Fruit fly (Drosophila melanogaster): Measurements from ENCODE around the gene ema.

Gene ema

DNA sequence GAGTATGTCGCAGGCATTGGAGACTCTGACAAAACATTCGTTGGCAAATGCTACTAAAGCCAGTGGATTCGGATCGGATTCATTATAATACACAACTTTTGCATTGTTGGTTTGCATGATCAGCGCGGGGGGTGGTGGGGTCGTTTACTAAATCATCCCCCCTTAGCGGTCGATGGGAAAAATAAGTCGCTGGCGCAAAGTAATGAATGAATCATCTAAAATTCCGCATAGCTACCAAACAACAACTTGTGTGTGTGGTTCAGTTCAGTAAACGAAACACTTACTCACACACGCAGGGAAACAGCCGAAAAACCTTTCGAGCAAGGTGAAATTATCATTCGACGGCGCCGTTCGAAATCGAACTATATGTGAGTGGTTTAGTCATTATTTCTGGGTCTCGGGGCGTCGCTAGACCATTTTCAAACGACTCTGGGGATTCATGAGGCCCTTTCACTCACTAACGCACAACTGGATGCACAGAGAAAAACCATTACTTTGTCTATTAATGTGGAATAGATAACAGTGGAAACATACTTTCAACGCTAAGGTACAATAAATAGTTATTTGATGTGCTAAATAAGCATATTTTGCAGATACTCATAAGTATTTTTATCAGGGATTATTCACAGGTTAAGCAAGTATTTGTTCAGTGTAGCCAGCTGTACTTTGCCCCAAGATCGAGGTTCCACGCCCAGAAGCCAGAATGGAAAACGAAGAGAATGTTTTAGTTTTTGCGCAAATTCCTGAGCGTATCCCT, 7.1 kb upstream of the ema start (continued):
- peak; percentile 46 for TF ChIP-seq D19A (tag; optimal IDR thresholded peaks at IDR 0.05)
- TF ChIP-seq CG33557 (GFP tag; optimal IDR thresholded peaks at IDR 0.05) = no peak
- TF ChIP-seq CG14710 (tag; optimal IDR thresholded peaks at IDR 0.05) = peak; percentile 54
- no peak for TF ChIP-seq CG31388 (GFP tag; optimal IDR thresholded peaks at IDR 0.05)

DNA sequence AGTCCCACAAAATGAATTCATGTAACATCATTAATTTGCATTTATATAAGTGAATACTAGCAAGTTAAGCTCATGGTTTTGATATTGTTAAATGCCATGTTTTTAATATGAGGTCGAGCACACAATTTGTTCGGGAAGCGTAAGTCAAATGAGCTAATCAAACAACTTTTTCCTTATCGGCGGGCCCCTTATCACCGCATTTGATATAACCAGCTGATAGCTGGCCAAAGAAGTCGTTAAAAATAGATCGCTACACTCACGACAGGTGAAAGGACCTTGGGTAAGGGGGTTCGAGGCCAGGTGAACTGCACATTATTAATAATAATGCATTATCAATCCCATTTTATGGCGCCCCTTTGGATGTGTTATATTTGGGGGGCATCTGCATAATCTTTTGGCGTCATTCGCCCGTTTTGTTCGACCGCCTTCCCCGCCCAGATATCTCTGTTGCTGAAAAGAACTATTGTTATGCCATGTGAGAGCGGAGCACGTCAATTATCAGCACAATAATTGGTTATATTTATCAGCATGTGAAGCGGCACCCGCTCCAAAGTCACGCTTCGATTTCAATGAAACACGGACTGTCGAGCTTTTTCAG, 6.1 kb upstream of the ema start:
- TF ChIP-seq tna (GFP tag; IDR thresholded peaks at IDR 0.05; ENCODE audit: partially characterized antibody) (no peak), Abd-B (GFP tag; optimal IDR thresholded peaks at IDR 0.05) (no peak), twi (tag; optimal IDR thresholded peaks at IDR 0.05) (no peak), gcm (GFP tag; optimal IDR thresholded peaks at IDR 0.05) (no peak), CG17612 (GFP tag; IDR thresholded peaks at IDR 0.05) (no peak), mirr (GFP tag; optimal IDR thresholded peaks at IDR 0.05) (peak; percentile 35), CG32532 (GFP tag; IDR thresholded peaks at IDR 0.05) (no peak), exex (tag; optimal IDR thresholded peaks at IDR 0.05) (peak; percentile 75), ham (GFP tag; IDR thresholded peaks at IDR 0.05) (no peak), sens (GFP tag) (peak; percentile 73), Rx (GFP tag; IDR thresholded peaks at IDR 0.05) (no peak), da (GFP tag; optimal IDR thresholded peaks at IDR 0.05) (no peak), shn (GFP tag; optimal IDR thresholded peaks at IDR 0.05) (no peak), gsb (GFP tag; IDR thresholded peaks at IDR 0.05) (no peak), nerfin-2 (GFP tag; IDR thresholded peaks at IDR 0.05; ENCODE audit: partially characterized antibody) (no peak), psq (GFP tag; optimal IDR thresholded peaks at IDR 0.05) (no peak), ci (GFP tag; IDR thresholded peaks at IDR 0.05) (no peak), lab (GFP tag; optimal IDR thresholded peaks at IDR 0.05) (peak; percentile 19), HLHmδ (GFP tag; optimal IDR thresholded peaks at IDR 0.05) (no peak), hb (GFP tag; IDR thresholded peaks at IDR 0.05; ENCODE audit: partially characterized antibody) (no peak), grn (GFP tag; optimal IDR thresholded peaks at IDR 0.05) (peak; percentile 74), p53 (GFP tag; optimal IDR thresholded peaks at IDR 0.05) (no peak), otp (GFP tag; IDR thresholded peaks at IDR 0.05) (no peak), zfh1 (GFP tag; IDR thresholded peaks at IDR 0.05) (no peak), Hr51 (GFP tag; optimal IDR thresholded peaks at IDR 0.05) (no peak), chinmo (GFP tag; IDR thresholded peaks at IDR 0.05; ENCODE audit: partially characterized antibody) (0 out of 4 replicates have a peak, but pooled peaks have one; percentile 69), CG18262 (tag; optimal IDR thresholded peaks at IDR 0.05) (no peak), CG9876 (GFP tag; optimal IDR thresholded peaks at IDR 0.05) (no peak), CG17802 (tag; optimal IDR thresholded peaks at IDR 0.05) (no peak), Bgb (GFP tag; IDR thresholded peaks at IDR 0.05; ENCODE audit: partially characterized antibody) (no peak), tap (tag; optimal IDR thresholded peaks at IDR 0.05) (no peak), CG2199 (GFP tag; IDR thresholded peaks at IDR 0.05) (0 out of 3 replicates have a peak, but pooled peaks have one; percentile 20), CG34376 (GFP tag; optimal IDR thresholded peaks at IDR 0.05) (peak; percentile 10), MTF-1 (GFP tag; optimal IDR thresholded peaks at IDR 0.05; ENCODE audit: borderline replicate concordance) (no peak), CG4730 (GFP tag; IDR thresholded peaks at IDR 0.05) (no peak), dm (GFP tag; optimal IDR thresholded peaks at IDR 0.05) (no peak), Pdp1 (GFP tag; optimal IDR thresholded peaks at IDR 0.05) (peak in 1 of 2 experiments; percentile 51), CG12769 (tag; optimal IDR thresholded peaks at IDR 0.05) (no peak), knrl (GFP tag; IDR thresholded peaks at IDR 0.05; ENCODE audit: partially characterized antibody) (no peak), sug (tag; optimal IDR thresholded peaks at IDR 0.05) (peak; percentile 51), CG34224 (GFP tag; IDR thresholded peaks at IDR 0.05; ENCODE audit: partially characterized antibody) (no peak), scrt (GFP tag; optimal IDR thresholded peaks at IDR 0.05) (no peak)
